Worm (Caenorhabditis elegans) whole organism, L4 larva: ENCODE data around the gene usp-4.

Source experiments
- Y48G9A.11 ChIP-seq: fragments of 200-800 bp; sonication (Bioruptor generic); IDR thresholded peaks from 2 replicates; pipeline ENCODE4 v1.3.6; 2022; ENCODE audit warnings: missing genetic modification reagents, missing genetic modification characterization, missing compliant biosample characterization
- aly-2 ChIP-seq: sonication (generic microtip); optimal IDR thresholded peaks from 2 replicates; lab custom pipeline; 2018; ENCODE audit warnings: missing biosample characterization, missing genetic modification characterization
- ceh-28 ChIP-seq: fragments of 150-350 bp; optimal IDR thresholded peaks from 2 replicates; lab custom pipeline; 2014; ENCODE audit warnings: missing biosample characterization, missing genetic modification reagents, missing genetic modification characterization
- lin-1 ChIP-seq: fragments of 200-800 bp; sonication (Bioruptor generic); IDR thresholded peaks from 2 replicates; pipeline ENCODE4 v1.3.6; 2022; ENCODE audit warnings: missing genetic modification reagents, missing genetic modification characterization, missing compliant biosample characterization
- nhr-28 ChIP-seq: fragments of 150-350 bp; optimal IDR thresholded peaks from 2 replicates; lab custom pipeline; 2014; ENCODE audit warnings: missing biosample characterization, missing genetic modification characterization
- unc-130 ChIP-seq: sonication (generic microtip); optimal IDR thresholded peaks from 2 replicates; lab custom pipeline; 2016; ENCODE audit warnings: missing genetic modification reagents, missing genetic modification characterization, missing compliant biosample characterization

DNA sequence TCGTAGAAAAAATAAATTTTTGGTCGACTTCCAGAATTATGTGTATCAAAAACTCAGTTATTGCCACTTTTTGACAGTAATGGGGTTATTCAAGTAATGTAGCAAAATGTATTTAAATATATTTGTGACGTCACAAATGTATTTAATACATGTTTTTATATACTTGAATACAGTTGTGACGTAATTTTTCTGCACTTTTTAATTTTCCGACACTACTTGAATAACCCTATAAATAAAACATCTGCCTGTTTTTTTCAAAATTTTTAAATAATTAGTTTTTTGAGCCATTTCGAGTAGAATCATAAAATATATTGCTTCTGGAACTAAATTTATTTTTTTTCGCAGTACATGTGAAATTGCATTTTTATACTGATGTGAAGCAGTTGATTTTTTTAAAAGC lies 46.2 kb downstream of the usp-4 start:
- TF ChIP-seq nhr-28 (no peak), Y48G9A.11 (no peak), ceh-28 (tag; lab: Kevin White, UChicago) (no peak), lin-1 (no peak), aly-2 (tag; lab: Kevin White, UChicago) (no peak), unc-130 (no peak)
